Worm (Caenorhabditis elegans) whole organism, midembryonic: ENCODE data around the gene F21C10.7.

Experiments
- T22C8.4 ChIP-seq: fragments of 200-800 bp; sonication (Bioruptor generic); IDR thresholded peaks from 2 replicates; pipeline ENCODE4 v1.3.6; 2022; ENCODE audit warnings: missing genetic modification characterization, missing compliant biosample characterization
- cog-1 ChIP-seq: sonication (generic microtip); optimal IDR thresholded peaks from 2 replicates; lab custom pipeline; 2016; ENCODE audit warnings: missing genetic modification characterization, missing compliant biosample characterization
- flt-1 ChIP-seq: fragments of 200-800 bp; sonication (Bioruptor generic); IDR thresholded peaks from 2 replicates; pipeline ENCODE4 v1.3.6; 2022; ENCODE audit warnings: missing genetic modification characterization, missing compliant biosample characterization
- klf-2 ChIP-seq: fragments of 200-800 bp; sonication (Bioruptor generic); conservative IDR thresholded peaks from 2 replicates; pipeline ENCODE4 v1.3.6; 2022; ENCODE audit warnings: missing genetic modification reagents, missing genetic modification characterization, missing compliant biosample characterization
- med-1 ChIP-seq: sonication (generic microtip); optimal IDR thresholded peaks from 2 replicates; lab custom pipeline; 2017; ENCODE audit warnings: missing genetic modification characterization, mild to moderate bottlenecking, missing compliant biosample characterization, antibody characterized with exemption, missing genetic modification reagents; ENCODE audit not compliant: insufficient read depth
- ref-1 ChIP-seq: fragments of 200-800 bp; sonication (Bioruptor generic); conservative IDR thresholded peaks from 2 replicates; pipeline ENCODE4 v1.3.6; 2022; ENCODE audit warnings: missing genetic modification reagents, missing genetic modification characterization, missing compliant biosample characterization
- tab-1 ChIP-seq: fragments of 200-800 bp; sonication (Bioruptor generic); IDR thresholded peaks from 2 replicates; pipeline ENCODE4 v1.3.6; 2022; ENCODE audit warnings: missing genetic modification characterization, missing compliant biosample characterization
- ztf-23 ChIP-seq: fragments of 200-800 bp; sonication (Bioruptor generic); IDR thresholded peaks from 2 replicates; pipeline ENCODE4 v1.3.6; 2022; ENCODE audit warnings: missing genetic modification reagents, missing genetic modification characterization, missing compliant biosample characterization
- ztf-29 ChIP-seq: fragments of 200-800 bp; sonication (Bioruptor generic); IDR thresholded peaks from 2 replicates; pipeline ENCODE4 v1.3.6; 2022; ENCODE audit warnings: missing genetic modification reagents, missing genetic modification characterization, missing compliant biosample characterization

The F21C10.7 gene

ce11 chrV:9148151-9148550 lies 35.6 kb downstream of the F21C10.7 start:
- TF ChIP-seq cog-1 (tag; lab: Kevin White, UChicago) (no peak), ztf-23 (GFP tag; lab: Robert Waterston, UW) (no peak), flt-1 (GFP tag; lab: Robert Waterston, UW) (no peak), ztf-29 (no peak), T22C8.4 (no peak), klf-2 (GFP tag; lab: Robert Waterston, UW) (no peak), tab-1 (GFP tag; lab: Robert Waterston, UW) (no peak), med-1 (GFP tag; lab: Kevin White, UChicago) (no peak), ref-1 (GFP tag; lab: Robert Waterston, UW) (no peak)

DNA sequence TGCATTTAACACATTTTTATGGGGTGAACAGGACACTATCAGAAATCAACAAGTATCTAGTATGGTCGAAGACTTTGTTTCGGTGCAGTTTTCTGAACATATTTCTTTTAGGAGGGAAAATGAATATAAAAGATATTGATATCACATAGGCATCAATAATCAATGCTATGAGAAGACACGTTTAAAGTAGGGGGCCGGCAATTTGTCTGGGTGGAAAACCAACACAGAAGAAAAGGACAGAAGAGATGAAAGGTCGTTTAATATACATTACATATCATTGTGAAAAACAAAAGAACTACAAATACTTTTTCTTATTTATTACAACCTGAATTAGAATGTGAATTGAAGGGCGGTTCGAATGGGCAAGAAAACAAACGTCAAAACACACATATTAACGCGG lies 39.8 kb downstream of the F21C10.7 start:
- TF ChIP-seq cog-1 (tag; lab: Kevin White, UChicago), result no peak
- TF ChIP-seq ztf-23 (GFP tag; lab: Robert Waterston, UW), result no peak
- TF ChIP-seq tab-1 (GFP tag; lab: Robert Waterston, UW), result no peak
- no peak for TF ChIP-seq T22C8.4
- TF ChIP-seq klf-2 (GFP tag; lab: Robert Waterston, UW), result no peak
- TF ChIP-seq med-1 (GFP tag; lab: Kevin White, UChicago), result no peak
- no peak for TF ChIP-seq ztf-29
- TF ChIP-seq flt-1 (GFP tag; lab: Robert Waterston, UW), result no peak
- TF ChIP-seq ref-1 (GFP tag; lab: Robert Waterston, UW), result no peak

DNA sequence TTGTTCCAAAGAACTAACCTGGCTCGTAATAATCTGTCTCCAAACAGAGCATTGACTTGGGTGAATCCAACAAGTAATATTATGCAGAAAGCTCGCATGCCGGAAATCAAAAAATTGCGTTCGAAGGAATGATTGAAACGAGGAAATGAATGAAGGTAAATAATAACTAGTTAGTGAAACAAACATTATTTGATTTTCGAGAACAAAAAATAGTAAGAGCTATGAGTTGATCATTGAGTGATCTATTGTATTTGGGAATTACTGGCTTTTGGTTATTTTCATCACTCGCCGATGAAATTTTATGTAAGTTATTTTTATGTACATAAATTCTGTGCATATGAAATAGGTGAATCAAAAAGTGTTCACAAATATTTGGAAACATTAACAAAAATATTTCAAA lies 42.2 kb downstream of the F21C10.7 start, which contains the start of gene B0222.5:
Gene B0222.5 (minus strand): TSS at position 101 of the 400 bp plus-strand sequence.
- no peak for TF ChIP-seq tab-1 (GFP tag; lab: Robert Waterston, UW)
- TF ChIP-seq ztf-29, result no peak
- no peak for TF ChIP-seq ztf-23 (GFP tag; lab: Robert Waterston, UW)
- TF ChIP-seq ref-1 (GFP tag; lab: Robert Waterston, UW), result no peak
- TF ChIP-seq cog-1 (tag; lab: Kevin White, UChicago), result no peak
- no peak for TF ChIP-seq med-1 (GFP tag; lab: Kevin White, UChicago)
- no peak for TF ChIP-seq klf-2 (GFP tag; lab: Robert Waterston, UW)

DNA sequence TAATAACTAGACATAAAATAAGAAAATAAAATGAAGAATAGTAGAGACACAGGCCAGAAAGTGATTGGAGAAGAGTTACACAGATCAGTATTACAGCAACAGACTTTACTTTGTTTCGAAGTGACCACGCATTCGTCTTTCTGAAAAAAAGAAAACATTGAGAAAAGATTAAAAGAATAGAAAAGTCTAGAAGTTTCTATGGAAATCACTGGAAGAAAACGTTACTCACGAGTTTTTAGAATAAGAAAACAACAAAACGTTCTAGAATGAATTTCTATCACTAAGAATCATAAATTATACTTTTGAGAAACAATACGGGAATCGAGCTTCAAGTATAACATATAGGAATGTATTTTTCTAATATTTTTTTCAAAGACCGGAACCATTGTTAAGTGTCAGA lies 43.0 kb downstream of the F21C10.7 start:
- TF ChIP-seq cog-1 (tag; lab: Kevin White, UChicago), result no peak
- TF ChIP-seq ztf-23 (GFP tag; lab: Robert Waterston, UW), result no peak

- TF ChIP-seq klf-2 (GFP tag; lab: Robert Waterston, UW), result no peak
- no peak for TF ChIP-seq tab-1 (GFP tag; lab: Robert Waterston, UW)
- no peak for TF ChIP-seq med-1 (GFP tag; lab: Kevin White, UChicago)
- no peak for TF ChIP-seq cog-1 (tag; lab: Kevin White, UChicago)
- no peak for TF ChIP-seq ref-1 (GFP tag; lab: Robert Waterston, UW)
- TF ChIP-seq flt-1 (GFP tag; lab: Robert Waterston, UW), result no peak
- TF ChIP-seq ztf-23 (GFP tag; lab: Robert Waterston, UW), result no peak
- no peak for TF ChIP-seq T22C8.4
- no peak for TF ChIP-seq ztf-29
These were observed 44.1 kb downstream of the F21C10.7 start, which contains the start of gene B0222.15 for ce11 chrV:9156679-9157078. Gene B0222.15 (minus strand): TSS chrV:9156779.

- TF ChIP-seq T22C8.4 (no peak), klf-2 (GFP tag; lab: Robert Waterston, UW) (no peak), med-1 (GFP tag; lab: Kevin White, UChicago) (no peak), tab-1 (GFP tag; lab: Robert Waterston, UW) (no peak), ref-1 (GFP tag; lab: Robert Waterston, UW) (no peak), flt-1 (GFP tag; lab: Robert Waterston, UW) (no peak), ztf-23 (GFP tag; lab: Robert Waterston, UW) (no peak)
These were observed 45.0 kb downstream of the F21C10.7 start for ce11 chrV:9157597-9157996.

- TF ChIP-seq cog-1 (tag; lab: Kevin White, UChicago) (no peak), ref-1 (GFP tag; lab: Robert Waterston, UW) (no peak), klf-2 (GFP tag; lab: Robert Waterston, UW) (no peak), ztf-29 (no peak), ztf-23 (GFP tag; lab: Robert Waterston, UW) (no peak), T22C8.4 (no peak), med-1 (GFP tag; lab: Kevin White, UChicago) (no peak), flt-1 (GFP tag; lab: Robert Waterston, UW) (no peak), tab-1 (GFP tag; lab: Robert Waterston, UW) (no peak)
These were observed 47.8 kb downstream of the F21C10.7 start, which contains the start of gene col-144 for ce11 chrV:9160224-9160886. Gene col-144 (minus strand): TSS chrV:9160642.

ce11 chrV:9162118-9162729 lies 49.7 kb downstream of the F21C10.7 start:
- TF ChIP-seq cog-1 (tag; lab: Kevin White, UChicago), result no peak
- no peak for TF ChIP-seq T22C8.4

ce11 chrV:9162955-9163468 lies 50.4 kb downstream of the F21C10.7 start, which contains the start of gene col-145:
Gene col-145 (minus strand): TSS chrV:9163005.
- TF ChIP-seq tab-1 (GFP tag; lab: Robert Waterston, UW), result no peak
- no peak for TF ChIP-seq T22C8.4
- TF ChIP-seq ztf-29, result no peak
- TF ChIP-seq ref-1 (GFP tag; lab: Robert Waterston, UW), result no peak
